Worm (Caenorhabditis elegans) whole organism, young adult: ENCODE results near the gene C17H12.5.
A peak's percentile ranks its signal among the peaks of the same experiment; 100 is the strongest.

Experiments used
- C06A6.2 ChIP-seq: fragments of 200-800 bp; sonication (Bioruptor generic); conservative IDR thresholded peaks from 2 replicates; pipeline ENCODE4 v1.3.6; 2022; ENCODE audit warnings: missing genetic modification characterization, missing compliant biosample characterization
- F37B4.10 ChIP-seq: fragments of 200-800 bp; sonication (Bioruptor generic); IDR thresholded peaks from 2 replicates; pipeline ENCODE4 v1.3.6; 2022; ENCODE audit warnings: missing genetic modification characterization, missing compliant biosample characterization
- F39B2.1 ChIP-seq: fragments of 200-800 bp; sonication (Bioruptor generic); IDR thresholded peaks from 2 replicates; pipeline ENCODE4 v1.3.6; 2022; ENCODE audit warnings: missing genetic modification reagents, missing genetic modification characterization, missing compliant biosample characterization
- F49E8.2 ChIP-seq: sonication (generic microtip); optimal IDR thresholded peaks from 3 replicates; lab custom pipeline; 2017; ENCODE audit warnings: missing genetic modification characterization, mild to moderate bottlenecking, missing compliant biosample characterization, antibody characterized with exemption, moderate library complexity; ENCODE audit not compliant: insufficient read depth
- F57A8.1 ChIP-seq: fragments of 200-800 bp; sonication (Bioruptor generic); optimal IDR thresholded peaks from 2 replicates; lab custom pipeline; 2018; ENCODE audit warnings: mild to moderate bottlenecking, missing genetic modification characterization, moderate library complexity, missing compliant biosample characterization
- T07F8.4 ChIP-seq: sonication (generic microtip); optimal IDR thresholded peaks from 2 replicates; lab custom pipeline; 2016; ENCODE audit warnings: mild to moderate bottlenecking, missing genetic modification characterization, moderate library complexity, missing compliant biosample characterization
- Y53G8AR.9 ChIP-seq: fragments of 200-800 bp; sonication (Bioruptor generic); conservative IDR thresholded peaks from 2 replicates; pipeline ENCODE4 v1.3.6; 2022; ENCODE audit warnings: missing genetic modification reagents, missing genetic modification characterization, missing compliant biosample characterization
- Y67H2A.10 ChIP-seq: fragments of 200-800 bp; sonication (Bioruptor generic); conservative IDR thresholded peaks from 2 replicates; pipeline ENCODE4 v1.3.6; 2022; ENCODE audit warnings: missing genetic modification reagents, missing genetic modification characterization, missing compliant biosample characterization
- akir-1 ChIP-seq: fragments of 200-800 bp; sonication (Bioruptor generic); optimal IDR thresholded peaks from 2 replicates; lab custom pipeline; 2018; ENCODE audit warnings: mild to moderate bottlenecking, missing genetic modification characterization, moderate library complexity, missing compliant biosample characterization
- aptf-2 ChIP-seq: fragments of 200-800 bp; sonication (Bioruptor generic); conservative IDR thresholded peaks from 2 replicates; pipeline ENCODE4 v1.3.6; 2022; ENCODE audit warnings: missing genetic modification reagents, missing genetic modification characterization, missing compliant biosample characterization
- ceh-27 ChIP-seq: fragments of 200-800 bp; sonication (Bioruptor generic); optimal IDR thresholded peaks from 2 replicates; lab custom pipeline; 2018; ENCODE audit warnings: mild to moderate bottlenecking, missing genetic modification characterization, moderate library complexity, missing compliant biosample characterization
- ceh-91 ChIP-seq: fragments of 200-800 bp; sonication (Bioruptor generic); IDR thresholded peaks from 2 replicates; pipeline ENCODE4 v1.3.6; 2022; ENCODE audit warnings: missing genetic modification reagents, missing genetic modification characterization, missing compliant biosample characterization
- chd-7 ChIP-seq: sonication (generic microtip); optimal IDR thresholded peaks from 2 replicates; lab custom pipeline; 2016; ENCODE audit warnings: mild to moderate bottlenecking, missing genetic modification characterization, moderate library complexity, missing compliant biosample characterization
- dox-1 ChIP-seq: fragments of 200-800 bp; sonication (Bioruptor generic); IDR thresholded peaks from 2 replicates; pipeline ENCODE4 v1.3.6; 2022; ENCODE audit warnings: missing genetic modification reagents, missing genetic modification characterization, missing compliant biosample characterization
- dpff-1 ChIP-seq: sonication (generic microtip); optimal IDR thresholded peaks from 2 replicates; lab custom pipeline; 2017; ENCODE audit warnings: mild to moderate bottlenecking, missing genetic modification characterization, missing compliant biosample characterization
- egl-18 ChIP-seq: fragments of 200-800 bp; sonication (Bioruptor generic); IDR thresholded peaks from 2 replicates; pipeline ENCODE4 v1.3.6; 2022; ENCODE audit warnings: missing genetic modification reagents, missing genetic modification characterization, missing compliant biosample characterization
- egrh-3 ChIP-seq: fragments of 200-800 bp; sonication (Bioruptor generic); IDR thresholded peaks from 2 replicates; pipeline ENCODE4 v1.3.6; 2022; ENCODE audit warnings: missing genetic modification reagents, missing genetic modification characterization, missing compliant biosample characterization
- fkh-3 ChIP-seq: sonication (generic microtip); optimal IDR thresholded peaks from 2 replicates; lab custom pipeline; 2016; ENCODE audit warnings: mild to moderate bottlenecking, missing genetic modification characterization, missing compliant biosample characterization
- him-1 ChIP-seq: sonication (generic microtip); optimal IDR thresholded peaks from 2 replicates; lab custom pipeline; 2016; ENCODE audit warnings: missing genotype, missing genetic modification reagents, missing genetic modification characterization, missing compliant biosample characterization
- lin-35 ChIP-seq, 3 experiments: fragments of 150-350 bp in 2 of 3; sonication (generic microtip) in 1 of 3; optimal IDR thresholded peaks; 2 replicates each; lab custom pipeline; 2014 to 2018; ENCODE audit warnings: missing biosample characterization in 3 of 3, missing genetic modification characterization in 3 of 3, missing genetic modification reagents in 3 of 3
- madf-6 ChIP-seq: fragments of 200-800 bp; sonication (Bioruptor generic); IDR thresholded peaks from 2 replicates; pipeline ENCODE4 v1.3.6; 2022; ENCODE audit warnings: missing genetic modification reagents, missing genetic modification characterization, missing compliant biosample characterization
- madf-8 ChIP-seq: fragments of 200-800 bp; sonication (Bioruptor generic); conservative IDR thresholded peaks from 2 replicates; pipeline ENCODE4 v1.3.6; 2022; ENCODE audit warnings: missing genetic modification reagents, missing genetic modification characterization, missing compliant biosample characterization
- mel-28 ChIP-seq: sonication (generic microtip); optimal IDR thresholded peaks from 2 replicates; lab custom pipeline; 2016; ENCODE audit warnings: borderline replicate concordance, mild to moderate bottlenecking, missing genetic modification characterization, missing compliant biosample characterization
- mes-4 ChIP-seq: sonication (generic microtip); optimal IDR thresholded peaks from 2 replicates; lab custom pipeline; 2016; ENCODE audit warnings: missing genotype, missing genetic modification characterization, missing compliant biosample characterization
- mxl-1 ChIP-seq: sonication (generic microtip); optimal IDR thresholded peaks from 2 replicates; lab custom pipeline; 2016; ENCODE audit warnings: missing genetic modification characterization, missing compliant biosample characterization
- nfya-1 ChIP-seq: sonication (generic microtip); optimal IDR thresholded peaks from 2 replicates; lab custom pipeline; 2017; ENCODE audit warnings: antibody characterized with exemption, missing compliant biosample characterization, missing genetic modification characterization, borderline replicate concordance; ENCODE audit not compliant: insufficient read depth
- nfyb-1 ChIP-seq: fragments of 200-800 bp; sonication (Bioruptor generic); IDR thresholded peaks from 2 replicates; pipeline ENCODE4 v1.3.6; 2022; ENCODE audit warnings: missing genetic modification reagents, missing genetic modification characterization, missing compliant biosample characterization
- nhr-120 ChIP-seq: fragments of 200-800 bp; sonication (Bioruptor generic); IDR thresholded peaks from 2 replicates; pipeline ENCODE4 v1.3.6; 2022; ENCODE audit warnings: missing genetic modification characterization, missing compliant biosample characterization
- nhr-80 ChIP-seq: sonication (generic microtip); optimal IDR thresholded peaks from 2 replicates; lab custom pipeline; 2016; ENCODE audit warnings: missing genetic modification characterization, missing compliant biosample characterization
- rcor-1 ChIP-seq: fragments of 200-800 bp; sonication (Bioruptor generic); IDR thresholded peaks from 2 replicates; pipeline ENCODE4 v1.3.6; 2022; ENCODE audit warnings: missing genetic modification reagents, missing genetic modification characterization, missing compliant biosample characterization
- sea-2 ChIP-seq: fragments of 200-800 bp; sonication (Bioruptor generic); IDR thresholded peaks from 2 replicates; pipeline ENCODE4 v1.3.6; 2022; ENCODE audit warnings: missing genetic modification characterization, missing compliant biosample characterization
- snpc-1.3 ChIP-seq: sonication (generic microtip); optimal IDR thresholded peaks from 2 replicates; lab custom pipeline; 2017; ENCODE audit warnings: missing genetic modification characterization, mild to moderate bottlenecking, missing compliant biosample characterization, antibody characterized with exemption, moderate library complexity, missing genotype, missing genetic modification reagents; ENCODE audit not compliant: insufficient read depth
- unc-62 ChIP-seq: fragments of 150-350 bp; optimal IDR thresholded peaks from 2 replicates; lab custom pipeline; 2014; ENCODE audit warnings: missing biosample characterization, missing genetic modification reagents, missing genetic modification characterization
- zim-3 ChIP-seq: sonication (generic microtip); optimal IDR thresholded peaks from 2 replicates; lab custom pipeline; 2017; ENCODE audit warnings: mild to moderate bottlenecking, missing genetic modification characterization, moderate library complexity, missing compliant biosample characterization
- ztf-18 ChIP-seq: sonication (generic microtip); optimal IDR thresholded peaks from 2 replicates; lab custom pipeline; 2016; ENCODE audit warnings: missing genotype, mild to moderate bottlenecking, missing genetic modification characterization, missing compliant biosample characterization

Gene C17H12.5

ce11 chrIV:6804815-6805214 is 12.6 kb downstream of the C17H12.5 start, which contains the start of gene C17H12.37:
C17H12.37 (plus strand) TSS chrIV:6805115.
- TF ChIP-seq F37B4.10 (GFP tag; lab: Robert Waterston, UW), result no peak
- no peak for TF ChIP-seq nfya-1 (tag; lab: Kevin White, UChicago)
- no peak for TF ChIP-seq snpc-1.3
- TF ChIP-seq chd-7 (tag; lab: Kevin White, UChicago), result no peak
- TF ChIP-seq F57A8.1, result no peak
- TF ChIP-seq F39B2.1, result no peak
- TF ChIP-seq mxl-1, result no peak
- TF ChIP-seq madf-6 (GFP tag; lab: Robert Waterston, UW), result no peak
- no peak for TF ChIP-seq Y53G8AR.9 (GFP tag; lab: Robert Waterston, UW)
- no peak for TF ChIP-seq dox-1 (GFP tag; lab: Robert Waterston, UW)
- no peak for TF ChIP-seq C06A6.2 (GFP tag; lab: Robert Waterston, UW)
- no peak for TF ChIP-seq aptf-2 (GFP tag; lab: Robert Waterston, UW)
- TF ChIP-seq fkh-3 (tag; lab: Kevin White, UChicago), result no peak
- TF ChIP-seq nhr-120 (GFP tag; lab: Robert Waterston, UW), result no peak
- TF ChIP-seq, all 124 proteins: peak for 0

ce11 chrIV:6803805-6804344 is 13.6 kb downstream of the C17H12.5 start:
- TF ChIP-seq egl-18 (GFP tag; lab: Robert Waterston, UW) (no peak), dpff-1 (tag; lab: Kevin White, UChicago) (no peak), ceh-27 (GFP tag; lab: Kevin White, UChicago) (no peak), F49E8.2 (no peak), Y67H2A.10 (GFP tag; lab: Robert Waterston, UW) (no peak), T07F8.4 (tag; lab: Kevin White, UChicago) (no peak), ceh-91 (no peak)
- TF ChIP-seq, all 124 proteins: peak for 0

- TF ChIP-seq sea-2 (no peak), zim-3 (tag; lab: Kevin White, UChicago) (no peak), akir-1 (GFP tag; lab: Kevin White, UChicago) (no peak), F57A8.1 (no peak), mel-28 (tag; lab: Kevin White, UChicago) (no peak), rcor-1 (GFP tag; lab: Robert Waterston, UW) (no peak), ztf-18 (no peak), madf-8 (GFP tag; lab: Robert Waterston, UW) (no peak), fkh-3 (tag; lab: Kevin White, UChicago) (no peak), mes-4 (no peak), nfyb-1 (no peak), lin-35 (GFP tag; optimal IDR thresholded peaks at IDR 0.05; lab: Kevin White, UChicago) (no peak), him-1 (tag; lab: Kevin White, UChicago) (no peak)
Measured at ce11 chrIV:6803294-6803693, 14.2 kb downstream of the C17H12.5 start.

- TF ChIP-seq mxl-1 (no peak), egrh-3 (no peak), unc-62 (GFP tag; lab: Kevin White, UChicago) (peak; percentile 25), nhr-80 (tag; lab: Kevin White, UChicago) (peak; percentile 80)
- TF ChIP-seq, all 124 proteins: peak for 2
Measured at ce11 chrIV:6802132-6802531, 15.3 kb downstream of the C17H12.5 start, which contains the start of the genes cest-4 and C17H12.11. cest-4 (minus strand) TSS chrIV:6802337. C17H12.11 (plus strand) TSS chrIV:6802387.
